Worm (Caenorhabditis elegans) whole organism, young adult: ENCODE results near the gene K09A9.6.

Source experiments
- B0035.1 ChIP-seq: sonication (generic microtip); optimal IDR thresholded peaks from 2 replicates; lab custom pipeline; 2016; ENCODE audit warnings: missing genetic modification characterization, mild to moderate bottlenecking, missing compliant biosample characterization, missing genotype, missing genetic modification reagents
- F33H1.4 ChIP-seq: fragments of 200-800 bp; sonication (Bioruptor generic); IDR thresholded peaks from 2 replicates; pipeline ENCODE4 v1.3.6; 2022; ENCODE audit warnings: missing genetic modification reagents, missing genetic modification characterization, missing compliant biosample characterization
- akir-1 ChIP-seq: fragments of 200-800 bp; sonication (Bioruptor generic); optimal IDR thresholded peaks from 2 replicates; lab custom pipeline; 2018; ENCODE audit warnings: mild to moderate bottlenecking, missing genetic modification characterization, moderate library complexity, missing compliant biosample characterization
- ama-1 ChIP-seq, 3 experiments: fragments of 150-350 bp in 1 of 3; sonication (generic microtip) in 2 of 3; optimal IDR thresholded peaks; 2 replicates each; lab custom pipeline; 2014 to 2018; ENCODE audit warnings: missing biosample characterization in 2 of 3, missing genetic modification characterization in 2 of 3, missing genetic modification reagents in 2 of 3

ce11 chrX:15599925-15600324 lies 22.9 kb downstream of the K09A9.6 start:
- no peak for TF ChIP-seq ama-1 (optimal IDR thresholded peaks at IDR 0.05; lab: Kevin White, UChicago)
- no peak for TF ChIP-seq ama-1 (GFP tag; optimal IDR thresholded peaks at IDR 0.05; lab: Kevin White, UChicago)
- no peak for TF ChIP-seq F33H1.4
- no peak for TF ChIP-seq akir-1 (GFP tag; lab: Kevin White, UChicago)
- no peak for TF ChIP-seq B0035.1 (tag; lab: Kevin White, UChicago)
